Fruit fly (Drosophila melanogaster) whole organism, prepupa: ENCODE measurements around the gene CG7458.

Source experiments
- CG10669 ChIP-seq: fragments of 200-800 bp; sonication (Bioruptor generic); optimal IDR thresholded peaks from 3 replicates; lab custom pipeline; 2018; ENCODE audit warnings: missing biosample characterization, mild to moderate bottlenecking, missing genetic modification characterization, moderate library complexity
- CG11294 ChIP-seq: fragments of 200-800 bp; sonication (Bioruptor generic); IDR thresholded peaks from 2 replicates; pipeline ENCODE4 v1.3.6; 2022; ENCODE audit warnings: missing biosample characterization, missing genetic modification characterization
- CG11762 ChIP-seq: fragments of 200-800 bp; sonication (Bioruptor generic); optimal IDR thresholded peaks from 3 replicates; lab custom pipeline; 2016; ENCODE audit warnings: missing biosample characterization, missing genetic modification characterization; ENCODE audit not compliant: insufficient read depth
- CG11902 ChIP-seq: fragments of 200-800 bp; sonication (Bioruptor generic); optimal IDR thresholded peaks from 3 replicates; lab custom pipeline; 2016; ENCODE audit warnings: missing biosample characterization, missing genetic modification characterization
- CG15336 ChIP-seq: fragments of 200-800 bp; sonication (Bioruptor generic); IDR thresholded peaks from 2 replicates; pipeline ENCODE4 v1.3.6; 2022; ENCODE audit warnings: missing biosample characterization, missing genetic modification characterization
- CG1621 ChIP-seq: fragments of 200-800 bp; sonication (Bioruptor generic); optimal IDR thresholded peaks from 3 replicates; lab custom pipeline; 2018; ENCODE audit warnings: missing biosample characterization, mild to moderate bottlenecking, missing genetic modification characterization
- CG16779 ChIP-seq: fragments of 200-800 bp; sonication (Bioruptor generic); optimal IDR thresholded peaks from 3 replicates; lab custom pipeline; 2017; ENCODE audit warnings: missing biosample characterization, mild to moderate bottlenecking, missing genetic modification characterization
- CG34406 ChIP-seq: fragments of 200-800 bp; sonication (Bioruptor generic); optimal IDR thresholded peaks from 3 replicates; lab custom pipeline; 2016; ENCODE audit warnings: missing biosample characterization, missing genetic modification characterization
- CG3919 ChIP-seq: fragments of 200-800 bp; sonication (Bioruptor generic); optimal IDR thresholded peaks from 3 replicates; lab custom pipeline; 2016; ENCODE audit warnings: missing biosample characterization, missing genetic modification characterization
- CG6276 ChIP-seq: fragments of 200-800 bp; sonication (Bioruptor generic); optimal IDR thresholded peaks from 2 replicates; lab custom pipeline; 2017; ENCODE audit warnings: missing biosample characterization, mild to moderate bottlenecking, missing genetic modification characterization
- CG6808 ChIP-seq: fragments of 200-800 bp; sonication (Bioruptor generic); optimal IDR thresholded peaks from 3 replicates; lab custom pipeline; 2017; ENCODE audit warnings: missing biosample characterization, missing genetic modification characterization, mild to moderate bottlenecking, moderate library complexity, missing genetic modification reagents
- Eip75B ChIP-seq: fragments of 200-800 bp; sonication (Bioruptor generic); optimal IDR thresholded peaks from 3 replicates; lab custom pipeline; 2016; ENCODE audit warnings: missing biosample characterization, missing genetic modification characterization
- Eip93F ChIP-seq: fragments of 200-800 bp; sonication (Bioruptor generic); optimal IDR thresholded peaks from 2 replicates; lab custom pipeline; 2016; ENCODE audit warnings: missing biosample characterization, mild to moderate bottlenecking, missing genetic modification characterization
- Ets96B ChIP-seq: fragments of 200-800 bp; optimal IDR thresholded peaks from 2 replicates; lab custom pipeline; 2019; ENCODE audit warnings: missing biosample characterization, mild to moderate bottlenecking, missing genetic modification characterization, moderate library complexity
- Hr38 ChIP-seq: sonication (Bioruptor generic); optimal IDR thresholded peaks from 2 replicates; lab custom pipeline; 2016; ENCODE audit warnings: missing biosample characterization, missing genetic modification characterization
- Hr39 ChIP-seq: fragments of 200-800 bp; sonication (Bioruptor generic); optimal IDR thresholded peaks from 2 replicates; lab custom pipeline; 2016; ENCODE audit warnings: missing biosample characterization, missing genetic modification characterization
- Lpt ChIP-seq: fragments of 200-800 bp; sonication (Bioruptor generic); optimal IDR thresholded peaks from 3 replicates; lab custom pipeline; 2016; ENCODE audit warnings: missing biosample characterization, missing genetic modification characterization
- Met ChIP-seq: fragments of 200-800 bp; sonication (Bioruptor generic); optimal IDR thresholded peaks from 3 replicates; lab custom pipeline; 2016; ENCODE audit warnings: missing biosample characterization, missing genetic modification characterization
- OdsH ChIP-seq: fragments of 200-800 bp; sonication (Bioruptor generic); optimal IDR thresholded peaks from 3 replicates; lab custom pipeline; 2016; ENCODE audit warnings: missing biosample characterization, missing genetic modification characterization
- Smox ChIP-seq: fragments of 200-800 bp; sonication (Bioruptor generic); optimal IDR thresholded peaks from 3 replicates; lab custom pipeline; 2016; ENCODE audit warnings: missing biosample characterization, missing genetic modification characterization
- Sox102F ChIP-seq: fragments of 200-800 bp; sonication (Bioruptor generic); optimal IDR thresholded peaks from 2 replicates; lab custom pipeline; 2016; ENCODE audit warnings: missing biosample characterization, mild to moderate bottlenecking, missing genetic modification characterization
- fd85E ChIP-seq: fragments of 200-800 bp; sonication (Bioruptor generic); optimal IDR thresholded peaks from 3 replicates; lab custom pipeline; 2016; ENCODE audit warnings: missing biosample characterization, missing genetic modification characterization
- fkh ChIP-seq: fragments of 200-800 bp; sonication (Bioruptor generic); optimal IDR thresholded peaks from 3 replicates; lab custom pipeline; 2017; ENCODE audit warnings: missing biosample characterization, mild to moderate bottlenecking, missing genetic modification characterization, moderate library complexity
- spab ChIP-seq: fragments of 200-800 bp; sonication (Bioruptor generic); optimal IDR thresholded peaks from 2 replicates; lab custom pipeline; 2017; ENCODE audit warnings: missing biosample characterization, mild to moderate bottlenecking, missing genetic modification characterization, missing genetic modification reagents
- ss ChIP-seq, 2 experiments: fragments of 200-800 bp; sonication (Bioruptor generic); optimal IDR thresholded peaks; 2 replicates in 1 of 2; 3 replicates in 1 of 2; lab custom pipeline; 2017 to 2018; ENCODE audit warnings: mild to moderate bottlenecking in 2 of 2, missing biosample characterization in 2 of 2, missing genetic modification characterization in 2 of 2, moderate library complexity in 1 of 2
- svp ChIP-seq: fragments of 200-800 bp; sonication (Bioruptor generic); peaks from one replicate; lab custom pipeline; 2016; ENCODE audit warnings: missing biosample characterization, missing genetic modification characterization
- topi ChIP-seq: fragments of 200-800 bp; sonication (Bioruptor generic); optimal IDR thresholded peaks from 3 replicates; lab custom pipeline; 2016; ENCODE audit warnings: missing biosample characterization, missing genetic modification characterization
- vri ChIP-seq: fragments of 200-800 bp; sonication (Bioruptor generic); optimal IDR thresholded peaks from 3 replicates; lab custom pipeline; 2016; ENCODE audit warnings: missing biosample characterization, mild to moderate bottlenecking, missing genetic modification characterization

Gene CG7458

dm6 chr3L:21934462-21934861, 20.4 kb upstream of the CG7458 start, which contains the start of gene SLC22A (continued):
- TF ChIP-seq Sox102F (GFP tag; lab: Kevin White, UChicago) (no peak), CG11902 (no peak), OdsH (peak; percentile 10), vri (GFP tag; lab: Kevin White, UChicago) (no peak), Ets96B (tag; lab: Kevin White, UChicago) (peak; percentile 22), CG34406 (GFP tag; lab: Kevin White, UChicago) (no peak), fkh (GFP tag; lab: Kevin White, UChicago) (no peak), CG3919 (GFP tag; lab: Kevin White, UChicago) (no peak), CG1621 (tag; lab: Kevin White, UChicago) (peak; percentile 50), spab (GFP tag; lab: Kevin White, UChicago) (peak; percentile 66)

dm6 chr3L:21936152-21936551, 18.8 kb upstream of the CG7458 start:
- TF ChIP-seq Eip75B (GFP tag; lab: Kevin White, UChicago) (no peak), CG11294 (GFP tag; lab: Robert Waterston, UW) (no peak), Sox102F (GFP tag; lab: Kevin White, UChicago) (no peak), Lpt (GFP tag; lab: Kevin White, UChicago) (no peak), CG3919 (GFP tag; lab: Kevin White, UChicago) (no peak), fkh (GFP tag; lab: Kevin White, UChicago) (peak; percentile 23)

DNA sequence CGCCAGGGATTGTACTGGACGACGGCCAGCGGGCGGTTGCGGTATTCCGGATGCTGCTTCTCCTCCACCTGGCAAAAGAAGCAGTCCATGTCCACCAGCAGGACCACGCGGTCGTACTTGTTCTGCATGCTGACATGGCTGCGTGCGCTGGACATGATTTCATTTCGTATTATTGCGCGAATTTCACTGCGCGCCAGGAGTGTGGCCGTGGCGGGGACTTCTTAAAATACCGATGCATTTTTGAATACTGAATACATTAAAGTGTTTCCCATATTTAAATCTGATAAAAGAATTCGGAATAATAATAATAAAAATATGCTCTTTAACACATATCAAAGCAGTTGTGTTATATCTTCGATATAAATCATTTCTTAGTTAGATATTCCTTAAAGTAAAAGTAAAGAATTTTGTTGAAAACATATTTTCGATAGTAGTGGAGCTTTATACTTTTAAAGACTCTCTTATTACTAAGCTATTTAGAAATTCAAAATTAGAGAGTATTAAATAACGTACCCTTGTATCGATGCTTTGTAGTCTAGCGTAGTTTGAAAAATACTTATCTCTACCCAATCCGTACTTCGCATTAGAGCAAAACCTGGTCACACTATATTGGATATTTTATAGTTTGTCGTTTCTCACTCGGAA, 13.2 kb upstream of the CG7458 start, which contains the start of the genes PolH and CG14562:
Gene PolH (minus strand): TSS at position 198 of the 645 bp plus-strand sequence.
Gene CG14562 (plus strand): TSS at position 607 of the 645 bp plus-strand sequence.
- TF ChIP-seq ss (GFP tag; optimal IDR thresholded peaks at IDR 0.05; lab: Kevin White, UChicago) (no peak), Hr39 (GFP tag; lab: Kevin White, UChicago) (no peak), CG15336 (GFP tag; lab: Robert Waterston, UW) (no peak), topi (GFP tag; lab: Kevin White, UChicago) (no peak), fd85E (no peak), Met (no peak), vri (GFP tag; lab: Kevin White, UChicago) (no peak), CG10669 (GFP tag; lab: Kevin White, UChicago) (no peak), CG6276 (GFP tag; lab: Kevin White, UChicago) (no peak), OdsH (no peak), CG1621 (tag; lab: Kevin White, UChicago) (no peak), Eip93F (GFP tag; lab: Kevin White, UChicago) (no peak), CG3919 (GFP tag; lab: Kevin White, UChicago) (no peak), CG6808 (GFP tag; lab: Kevin White, UChicago) (no peak), CG11294 (GFP tag; lab: Robert Waterston, UW) (no peak), CG11762 (GFP tag; lab: Kevin White, UChicago) (no peak), Lpt (GFP tag; lab: Kevin White, UChicago) (no peak), Hr38 (GFP tag; lab: Kevin White, UChicago) (no peak), CG16779 (no peak)

- TF ChIP-seq svp: peak; percentile 16
- no peak for TF ChIP-seq CG11294 (GFP tag; lab: Robert Waterston, UW)
- no peak for TF ChIP-seq CG16779
- no peak for TF ChIP-seq Lpt (GFP tag; lab: Kevin White, UChicago)
- no peak for TF ChIP-seq Smox (GFP tag; lab: Kevin White, UChicago)
Measured at dm6 chr3L:21953028-21954016, 1.6 kb upstream of the CG7458 start.
